Worm (Caenorhabditis elegans): ENCODE data around the gene K02C4.3.

- TF ChIP-seq lsy-2 (tag; optimal IDR thresholded peaks at IDR 0.05), result no peak
- no peak for TF ChIP-seq ceh-83 (GFP tag; optimal IDR thresholded peaks at IDR 0.05)
- no peak for TF ChIP-seq unc-39 (tag; optimal IDR thresholded peaks at IDR 0.05)
- TF ChIP-seq blmp-1 (tag; optimal IDR thresholded peaks at IDR 0.05), result no peak
- TF ChIP-seq nhr-237 (tag; optimal IDR thresholded peaks at IDR 0.05), result no peak
- no peak for TF ChIP-seq mep-1 (tag; optimal IDR thresholded peaks at IDR 0.05)
- TF ChIP-seq lin-32 (GFP tag; optimal IDR thresholded peaks at IDR 0.05), result no peak
- no peak for TF ChIP-seq unc-62 (GFP tag; optimal IDR thresholded peaks at IDR 0.05)
- TF ChIP-seq snpc-4 (tag; optimal IDR thresholded peaks at IDR 0.05), result no peak
- TF ChIP-seq ztf-11 (tag; optimal IDR thresholded peaks at IDR 0.05), result no peak
- no peak for TF ChIP-seq pha-4 (tag; optimal IDR thresholded peaks at IDR 0.05)
Observed at ce11 chrII:8052172-8052571, 34.5 kb downstream of the K02C4.3 start.

All from whole organism, mixed stage, embryonic.